Fruit fly (Drosophila melanogaster): ENCODE results near the gene CG1105.

Gene CG1105

dm6 chr3R:7081972-7082371 lies 15.0 kb upstream of the CG1105 start, which contains the start of gene Dpck (continued):
- no peak for TF ChIP-seq Myc (optimal IDR thresholded peaks at IDR 0.05)
- TF ChIP-seq Jra (GFP tag; optimal IDR thresholded peaks at IDR 0.05), result no peak
- peak; percentile 53 for TF ChIP-seq Sp1 (GFP tag; optimal IDR thresholded peaks at IDR 0.05)
- no peak for TF ChIP-seq lola (GFP tag; optimal IDR thresholded peaks at IDR 0.05)

dm6 chr3R:7080157-7080916 lies 13.4 kb upstream of the CG1105 start, which contains the start of gene Ref1:
Gene Ref1 (minus strand): TSS chr3R:7080387.
- TF ChIP-seq dmrt93B (GFP tag; optimal IDR thresholded peaks at IDR 0.05), result no peak
- TF ChIP-seq CrebA (GFP tag; optimal IDR thresholded peaks at IDR 0.05; ENCODE audit: borderline replicate concordance), result no peak
- peak; percentile 63 for TF ChIP-seq woc (GFP tag; optimal IDR thresholded peaks at IDR 0.05)

- TF ChIP-seq foxo (GFP tag; optimal IDR thresholded peaks at IDR 0.05) (no peak), Myc (optimal IDR thresholded peaks at IDR 0.05) (no peak), Hr83 (GFP tag; optimal IDR thresholded peaks at IDR 0.05; ENCODE audit: poor library complexity, severe bottlenecking) (no peak), ey (GFP tag; optimal IDR thresholded peaks at IDR 0.05) (no peak), OdsH (GFP tag; optimal IDR thresholded peaks at IDR 0.05) (no peak), psq (GFP tag; optimal IDR thresholded peaks at IDR 0.05) (no peak), br (GFP tag; optimal IDR thresholded peaks at IDR 0.05) (no peak)
Observed at dm6 chr3R:7079718-7080117, 12.8 kb upstream of the CG1105 start.

dm6 chr3R:7076293-7076981 lies 9.5 kb upstream of the CG1105 start:
- peak; percentile 46 for TF ChIP-seq br (GFP tag; optimal IDR thresholded peaks at IDR 0.05)
- peak; percentile 15 for TF ChIP-seq sage (GFP tag; optimal IDR thresholded peaks at IDR 0.05)
- TF ChIP-seq dsf (GFP tag; optimal IDR thresholded peaks at IDR 0.05; ENCODE audit: borderline replicate concordance), result no peak

dm6 chr3R:7075712-7076183 lies 8.8 kb upstream of the CG1105 start:
- peak; percentile 97 for TF ChIP-seq ey (GFP tag; optimal IDR thresholded peaks at IDR 0.05)
- peak; percentile 19 for TF ChIP-seq jim (GFP tag; optimal IDR thresholded peaks at IDR 0.05)
- TF ChIP-seq usp (GFP tag; optimal IDR thresholded peaks at IDR 0.05), result no peak
- TF ChIP-seq psq (GFP tag; optimal IDR thresholded peaks at IDR 0.05), result peak; percentile 93
- TF ChIP-seq CG32264 (GFP tag; optimal IDR thresholded peaks at IDR 0.05), result peak; percentile 89
- peak; percentile 97 for TF ChIP-seq fru (GFP tag; optimal IDR thresholded peaks at IDR 0.05)
- TF ChIP-seq CG9705 (GFP tag; optimal IDR thresholded peaks at IDR 0.05), result peak; percentile 83
- TF ChIP-seq br (GFP tag; optimal IDR thresholded peaks at IDR 0.05), result peak; percentile 97
- TF ChIP-seq Jra (GFP tag; optimal IDR thresholded peaks at IDR 0.05), result peak; percentile 91
- no peak for TF ChIP-seq dl (GFP tag; optimal IDR thresholded peaks at IDR 0.05; ENCODE audit: insufficient read depth in 1 of 2, partially characterized antibody in 2 of 2)
- TF ChIP-seq Vsx2 (GFP tag; optimal IDR thresholded peaks at IDR 0.05; ENCODE audit: partially characterized antibody), result no peak
- peak; percentile 57 for TF ChIP-seq Hr83 (GFP tag; optimal IDR thresholded peaks at IDR 0.05; ENCODE audit: poor library complexity, severe bottlenecking)
- TF ChIP-seq Sp1 (GFP tag; optimal IDR thresholded peaks at IDR 0.05), result peak; percentile 94
- TF ChIP-seq dmrt93B (GFP tag; optimal IDR thresholded peaks at IDR 0.05), result peak; percentile 86
- TF ChIP-seq Myc (optimal IDR thresholded peaks at IDR 0.05), result no peak
- peak; percentile 97 for TF ChIP-seq rgr (GFP tag; optimal IDR thresholded peaks at IDR 0.05)
- TF ChIP-seq OdsH (GFP tag; optimal IDR thresholded peaks at IDR 0.05), result peak; percentile 96
- no peak for TF ChIP-seq Dfd (GFP tag; optimal IDR thresholded peaks at IDR 0.05)
- TF ChIP-seq GATAd (GFP tag; optimal IDR thresholded peaks at IDR 0.05), result no peak
- TF ChIP-seq pan (optimal IDR thresholded peaks at IDR 0.05), result no peak
- no peak for TF ChIP-seq CrebA (GFP tag; optimal IDR thresholded peaks at IDR 0.05; ENCODE audit: borderline replicate concordance)
- no peak for TF ChIP-seq lola (GFP tag; optimal IDR thresholded peaks at IDR 0.05)
- TF ChIP-seq Hr78 (GFP tag; optimal IDR thresholded peaks at IDR 0.05), result no peak
- peak; percentile 75 for TF ChIP-seq dsf (GFP tag; optimal IDR thresholded peaks at IDR 0.05; ENCODE audit: borderline replicate concordance)
- TF ChIP-seq N (GFP tag; optimal IDR thresholded peaks at IDR 0.05), result no peak
- TF ChIP-seq HLH106 (tag; optimal IDR thresholded peaks at IDR 0.05), result peak; percentile 94
- peak; percentile 91 for TF ChIP-seq brk (GFP tag; optimal IDR thresholded peaks at IDR 0.05)
- peak; percentile 83 for TF ChIP-seq sage (GFP tag; optimal IDR thresholded peaks at IDR 0.05)
- TF ChIP-seq Dif (GFP tag; optimal IDR thresholded peaks at IDR 0.05; ENCODE audit: partially characterized antibody), result no peak
- peak; percentile 86 to 97 for TF ChIP-seq foxo (GFP tag; optimal IDR thresholded peaks at IDR 0.05)
- peak; percentile 68 for TF ChIP-seq Rel (GFP tag; optimal IDR thresholded peaks at IDR 0.05)
- peak; percentile 84 for TF ChIP-seq Rel (tag; optimal IDR thresholded peaks at IDR 0.05)
- TF ChIP-seq h (GFP tag; optimal IDR thresholded peaks at IDR 0.05), result peak; percentile 98
- peak; percentile 88 for TF ChIP-seq woc (GFP tag; optimal IDR thresholded peaks at IDR 0.05)
- TF ChIP-seq sv (GFP tag; optimal IDR thresholded peaks at IDR 0.05), result peak; percentile 90
- TF ChIP-seq Abd-B (GFP tag; optimal IDR thresholded peaks at IDR 0.05), result no peak
- TF ChIP-seq Mio (GFP tag; optimal IDR thresholded peaks at IDR 0.05), result peak; percentile 78

Data from whole organism, wandering third instar larva.